Worm (Caenorhabditis elegans): ENCODE results near the gene mig-6.

The mig-6 gene

ce11 chrV:7803563-7803962, 23.5 kb upstream of the mig-6 start:
- TF ChIP-seq F49E8.2 (tag; optimal IDR thresholded peaks at IDR 0.05; ENCODE audit: insufficient read depth), result no peak
- TF ChIP-seq die-1 (tag; optimal IDR thresholded peaks at IDR 0.05), result no peak
- no peak for TF ChIP-seq ets-4 (GFP tag; optimal IDR thresholded peaks at IDR 0.05)
- no peak for TF ChIP-seq him-1 (tag; optimal IDR thresholded peaks at IDR 0.05)
- no peak for TF ChIP-seq Y53F4B.3 (GFP tag; IDR thresholded peaks at IDR 0.05)
- TF ChIP-seq lsl-1 (GFP tag; optimal IDR thresholded peaks at IDR 0.05), result peak; percentile 71
- TF ChIP-seq F33H1.4 (GFP tag; IDR thresholded peaks at IDR 0.05), result peak; percentile 80
- no peak for TF ChIP-seq ceh-91 (GFP tag; IDR thresholded peaks at IDR 0.05)
- TF ChIP-seq ztf-22 (GFP tag; optimal IDR thresholded peaks at IDR 0.05), result no peak
- TF ChIP-seq nhr-27 (tag; optimal IDR thresholded peaks at IDR 0.05), result no peak

- TF ChIP-seq ztf-3 (GFP tag; optimal IDR thresholded peaks at IDR 0.05), result no peak
- TF ChIP-seq lin-35 (GFP tag; optimal IDR thresholded peaks at IDR 0.05), result peak in 1 of 3 experiments; percentile 38
- TF ChIP-seq mxl-1 (tag; optimal IDR thresholded peaks at IDR 0.05), result no peak
- TF ChIP-seq K12H6.12 (tag; optimal IDR thresholded peaks at IDR 0.05), result peak; percentile 67
- no peak for TF ChIP-seq gei-17 (GFP tag; optimal IDR thresholded peaks at IDR 0.05)
- no peak for TF ChIP-seq sea-2 (GFP tag; IDR thresholded peaks at IDR 0.05)
- TF ChIP-seq mcd-1 (GFP tag; IDR thresholded peaks at IDR 0.05), result peak; percentile 83
- TF ChIP-seq madf-3 (GFP tag; IDR thresholded peaks at IDR 0.05), result peak; percentile 73; the same call in 1 of the 2 replicates
- peak; percentile 51 for TF ChIP-seq dpl-1 (GFP tag; optimal IDR thresholded peaks at IDR 0.05)
- TF ChIP-seq nhr-80 (tag; optimal IDR thresholded peaks at IDR 0.05), result peak; percentile 47
- TF ChIP-seq D2030.7 (GFP tag; IDR thresholded peaks at IDR 0.05), result peak; percentile 68
- TF ChIP-seq Y67H2A.10 (GFP tag; conservative IDR thresholded peaks at IDR 0.05), result peak; percentile 56; the same call in 1 of the 2 replicates
- peak; percentile 32 for TF ChIP-seq ama-1 (optimal IDR thresholded peaks at IDR 0.05)
- TF ChIP-seq ama-1 (GFP tag; optimal IDR thresholded peaks at IDR 0.05), result no peak
- peak; percentile 93 for TF ChIP-seq madf-6 (GFP tag; IDR thresholded peaks at IDR 0.05)
- peak; percentile 78 for TF ChIP-seq hsf-1 (GFP tag; IDR thresholded peaks at IDR 0.05)
- no peak for TF ChIP-seq cebp-1 (GFP tag; IDR thresholded peaks at IDR 0.05)
- TF ChIP-seq cebp-1 (tag; optimal IDR thresholded peaks at IDR 0.05), result peak; percentile 61
- TF ChIP-seq madf-10 (tag; optimal IDR thresholded peaks at IDR 0.05), result peak; percentile 36
- 0 out of 2 replicates have a peak, but pooled peaks have one; percentile 28 for TF ChIP-seq C17E4.6 (GFP tag; IDR thresholded peaks at IDR 0.05)
- TF ChIP-seq let-526 (GFP tag; IDR thresholded peaks at IDR 0.05), result 0 out of 2 replicates have a peak, but pooled peaks have one; percentile 20
- TF ChIP-seq efl-1 (GFP tag; optimal IDR thresholded peaks at IDR 0.05), result peak; percentile 89
- 0 out of 2 replicates have a peak, but pooled peaks have one; percentile 42 for TF ChIP-seq pbrm-1 (GFP tag; IDR thresholded peaks at IDR 0.05)
- no peak for TF ChIP-seq zim-3 (tag; optimal IDR thresholded peaks at IDR 0.05)
- peak; percentile 73; the same call in 1 of the 2 replicates for TF ChIP-seq dox-1 (GFP tag; IDR thresholded peaks at IDR 0.05)
- no peak for TF ChIP-seq sptf-2 (GFP tag; optimal IDR thresholded peaks at IDR 0.05)
- 0 out of 2 replicates have a peak, but pooled peaks have one; percentile 7 for TF ChIP-seq lin-26 (GFP tag; IDR thresholded peaks at IDR 0.05)
- peak; percentile 32 for TF ChIP-seq ztf-18 (tag; optimal IDR thresholded peaks at IDR 0.05)
- TF ChIP-seq attf-5 (GFP tag; optimal IDR thresholded peaks at IDR 0.05), result peak; percentile 75
- TF ChIP-seq B0336.3 (GFP tag; IDR thresholded peaks at IDR 0.05), result peak; percentile 49; the same call in 1 of the 2 replicates
- TF ChIP-seq madf-8 (GFP tag; conservative IDR thresholded peaks at IDR 0.05), result peak; percentile 83
- peak; percentile 52; the same call in 1 of the 2 replicates for TF ChIP-seq attf-6 (GFP tag; IDR thresholded peaks at IDR 0.05)
- TF ChIP-seq lin-54 (GFP tag; optimal IDR thresholded peaks at IDR 0.05), result peak; percentile 23
- TF ChIP-seq F33H1.4 (GFP tag; IDR thresholded peaks at IDR 0.05), result peak; percentile 65
- peak; percentile 51 for TF ChIP-seq ceh-27 (GFP tag; optimal IDR thresholded peaks at IDR 0.05)
- no peak for TF ChIP-seq pha-4 (tag; optimal IDR thresholded peaks at IDR 0.05)
- peak; percentile 25; the same call in 1 of the 2 replicates for TF ChIP-seq ceh-100 (GFP tag; IDR thresholded peaks at IDR 0.05)
- no peak for TF ChIP-seq attf-3 (GFP tag; conservative IDR thresholded peaks at IDR 0.05)
- TF ChIP-seq ceh-91 (GFP tag; IDR thresholded peaks at IDR 0.05), result peak; percentile 71
Observed at ce11 chrV:7804064-7804800, 22.8 kb upstream of the mig-6 start, which contains the start of gene uvs-1. Gene uvs-1 (minus strand): TSS chrV:7804208.

Measured in whole organism, young adult.